Fruit fly (Drosophila melanogaster): ENCODE data around the gene CG31917.
A peak's percentile ranks its signal among the peaks of the same experiment; 100 is the strongest.

Gene CG31917

DNA sequence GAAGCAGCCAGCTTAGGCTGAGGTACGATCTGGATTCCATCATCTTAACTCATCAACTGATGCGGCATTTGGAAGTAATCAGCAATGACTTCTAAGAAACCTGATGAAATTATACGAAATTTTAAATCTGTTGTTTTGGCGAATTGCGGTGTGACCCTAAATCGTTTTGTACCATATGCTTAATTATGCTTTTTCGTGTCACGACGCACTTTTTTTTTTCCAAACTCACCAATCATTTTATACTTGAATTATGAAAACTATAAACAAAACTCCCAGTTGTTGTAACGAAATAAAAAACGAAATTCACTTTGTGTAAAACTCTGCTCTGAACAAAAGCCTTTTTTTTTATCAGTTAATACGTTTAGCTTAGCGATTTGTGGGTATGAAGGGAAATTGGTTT lies 47.5 kb upstream of the CG31917 start, which contains the start of gene Nepl3:
TSS of gene Nepl3 (minus strand) at position 155 of the 400 bp plus-strand sequence.
- TF ChIP-seq woc (GFP tag; optimal IDR thresholded peaks at IDR 0.05) (peak; percentile 8), tai (GFP tag; optimal IDR thresholded peaks at IDR 0.05) (no peak)

dm6 chr2L:5055528-5055927 lies 44.9 kb upstream of the CG31917 start:
- no peak for TF ChIP-seq CrebA (GFP tag; optimal IDR thresholded peaks at IDR 0.05; ENCODE audit: borderline replicate concordance)
- no peak for TF ChIP-seq Jra (GFP tag; optimal IDR thresholded peaks at IDR 0.05)
- TF ChIP-seq woc (GFP tag; optimal IDR thresholded peaks at IDR 0.05): no peak
- TF ChIP-seq lola (GFP tag; optimal IDR thresholded peaks at IDR 0.05): no peak
- TF ChIP-seq CG9705 (GFP tag; optimal IDR thresholded peaks at IDR 0.05): no peak
- TF ChIP-seq pan (optimal IDR thresholded peaks at IDR 0.05): no peak
- no peak for TF ChIP-seq Vsx2 (GFP tag; optimal IDR thresholded peaks at IDR 0.05; ENCODE audit: partially characterized antibody)
- TF ChIP-seq tai (GFP tag; optimal IDR thresholded peaks at IDR 0.05): no peak
- TF ChIP-seq CG32264 (GFP tag; optimal IDR thresholded peaks at IDR 0.05): no peak
- no peak for TF ChIP-seq brk (GFP tag; optimal IDR thresholded peaks at IDR 0.05)
- no peak for TF ChIP-seq Myc (optimal IDR thresholded peaks at IDR 0.05)
- TF ChIP-seq Hr78 (GFP tag; optimal IDR thresholded peaks at IDR 0.05): no peak
- no peak for TF ChIP-seq jim (GFP tag; optimal IDR thresholded peaks at IDR 0.05)
- no peak for TF ChIP-seq fru (GFP tag; optimal IDR thresholded peaks at IDR 0.05)
- TF ChIP-seq h (GFP tag; optimal IDR thresholded peaks at IDR 0.05): no peak
- no peak for TF ChIP-seq sage (GFP tag; optimal IDR thresholded peaks at IDR 0.05)
- no peak for TF ChIP-seq Abd-B (GFP tag; optimal IDR thresholded peaks at IDR 0.05)
- TF ChIP-seq Rel (GFP tag; optimal IDR thresholded peaks at IDR 0.05): no peak
- no peak for TF ChIP-seq Rel (tag; optimal IDR thresholded peaks at IDR 0.05)

- no peak for TF ChIP-seq usp (GFP tag; optimal IDR thresholded peaks at IDR 0.05)
- TF ChIP-seq rgr (GFP tag; optimal IDR thresholded peaks at IDR 0.05): peak; percentile 30
- TF ChIP-seq Myc (optimal IDR thresholded peaks at IDR 0.05): peak; percentile 13
- no peak for TF ChIP-seq Rel (GFP tag; optimal IDR thresholded peaks at IDR 0.05)
- peak; percentile 75 for TF ChIP-seq Rel (tag; optimal IDR thresholded peaks at IDR 0.05)
- no peak for TF ChIP-seq pan (optimal IDR thresholded peaks at IDR 0.05)
- peak; percentile 4 for TF ChIP-seq Sp1 (GFP tag; optimal IDR thresholded peaks at IDR 0.05)
- no peak for TF ChIP-seq br (GFP tag; optimal IDR thresholded peaks at IDR 0.05)
- TF ChIP-seq foxo (GFP tag; optimal IDR thresholded peaks at IDR 0.05): peak in 1 of 2 experiments; percentile 18
- TF ChIP-seq fru (GFP tag; optimal IDR thresholded peaks at IDR 0.05): no peak
- TF ChIP-seq h (GFP tag; optimal IDR thresholded peaks at IDR 0.05): peak; percentile 13
Observed at dm6 chr2L:5054953-5055352, 44.3 kb upstream of the CG31917 start, which contains the start of the genes CG14036 and His3.3A. CG14036 (minus strand) TSS chr2L:5055016. His3.3A (plus strand) TSS chr2L:5055058.

- no peak for TF ChIP-seq h (GFP tag; optimal IDR thresholded peaks at IDR 0.05)
- no peak for TF ChIP-seq sage (GFP tag; optimal IDR thresholded peaks at IDR 0.05)
- TF ChIP-seq Mio (GFP tag; optimal IDR thresholded peaks at IDR 0.05): no peak
- no peak for TF ChIP-seq usp (GFP tag; optimal IDR thresholded peaks at IDR 0.05)
- no peak for TF ChIP-seq Vsx2 (GFP tag; optimal IDR thresholded peaks at IDR 0.05; ENCODE audit: partially characterized antibody)
- TF ChIP-seq Sp1 (GFP tag; optimal IDR thresholded peaks at IDR 0.05): no peak
- TF ChIP-seq Hnf4 (GFP tag; optimal IDR thresholded peaks at IDR 0.05): no peak
- TF ChIP-seq Rel (GFP tag; optimal IDR thresholded peaks at IDR 0.05): no peak
- no peak for TF ChIP-seq Rel (tag; optimal IDR thresholded peaks at IDR 0.05)
- no peak for TF ChIP-seq Abd-B (GFP tag; optimal IDR thresholded peaks at IDR 0.05)
- TF ChIP-seq woc (GFP tag; optimal IDR thresholded peaks at IDR 0.05): no peak
- TF ChIP-seq pan (optimal IDR thresholded peaks at IDR 0.05): no peak
- no peak for TF ChIP-seq Dif (GFP tag; optimal IDR thresholded peaks at IDR 0.05; ENCODE audit: partially characterized antibody)
- TF ChIP-seq Hr78 (GFP tag; optimal IDR thresholded peaks at IDR 0.05): no peak
- no peak for TF ChIP-seq jim (GFP tag; optimal IDR thresholded peaks at IDR 0.05)
- TF ChIP-seq Dfd (GFP tag; optimal IDR thresholded peaks at IDR 0.05): no peak
- TF ChIP-seq ey (GFP tag; optimal IDR thresholded peaks at IDR 0.05): no peak
- TF ChIP-seq sv (GFP tag; optimal IDR thresholded peaks at IDR 0.05): no peak
Observed at dm6 chr2L:5052994-5053393, 42.4 kb upstream of the CG31917 start, which contains the start of gene eIF3h. eIF3h (minus strand) TSS chr2L:5053094.

- no peak for TF ChIP-seq CrebA (GFP tag; optimal IDR thresholded peaks at IDR 0.05; ENCODE audit: borderline replicate concordance)
- TF ChIP-seq fru (GFP tag; optimal IDR thresholded peaks at IDR 0.05): peak; percentile 90
- peak; percentile 43 for TF ChIP-seq jim (GFP tag; optimal IDR thresholded peaks at IDR 0.05)
- TF ChIP-seq Rel (GFP tag; optimal IDR thresholded peaks at IDR 0.05): no peak
- TF ChIP-seq Rel (tag; optimal IDR thresholded peaks at IDR 0.05): peak; percentile 98
- TF ChIP-seq CG9705 (GFP tag; optimal IDR thresholded peaks at IDR 0.05): peak; percentile 67
- TF ChIP-seq N (GFP tag; optimal IDR thresholded peaks at IDR 0.05): no peak
- TF ChIP-seq ey (GFP tag; optimal IDR thresholded peaks at IDR 0.05): peak; percentile 92
- TF ChIP-seq Dfd (GFP tag; optimal IDR thresholded peaks at IDR 0.05): no peak
- TF ChIP-seq Vsx2 (GFP tag; optimal IDR thresholded peaks at IDR 0.05; ENCODE audit: partially characterized antibody): no peak
- peak; percentile 57 for TF ChIP-seq dmrt93B (GFP tag; optimal IDR thresholded peaks at IDR 0.05)
- TF ChIP-seq OdsH (GFP tag; optimal IDR thresholded peaks at IDR 0.05): peak; percentile 89
- TF ChIP-seq Hr83 (GFP tag; optimal IDR thresholded peaks at IDR 0.05; ENCODE audit: poor library complexity, severe bottlenecking): peak; percentile 95
- TF ChIP-seq Jra (GFP tag; optimal IDR thresholded peaks at IDR 0.05): peak; percentile 91
- TF ChIP-seq Hr78 (GFP tag; optimal IDR thresholded peaks at IDR 0.05): no peak
- TF ChIP-seq Hnf4 (GFP tag; optimal IDR thresholded peaks at IDR 0.05): peak; percentile 91
- TF ChIP-seq Abd-B (GFP tag; optimal IDR thresholded peaks at IDR 0.05): no peak
- peak; percentile 59 for TF ChIP-seq HLH106 (tag; optimal IDR thresholded peaks at IDR 0.05)
- TF ChIP-seq Dif (GFP tag; optimal IDR thresholded peaks at IDR 0.05; ENCODE audit: partially characterized antibody): no peak
- no peak for TF ChIP-seq dl (GFP tag; optimal IDR thresholded peaks at IDR 0.05; ENCODE audit: insufficient read depth in 1 of 2, partially characterized antibody in 2 of 2)
- peak; percentile 79 for TF ChIP-seq Sp1 (GFP tag; optimal IDR thresholded peaks at IDR 0.05)
- peak; percentile 82 for TF ChIP-seq psq (GFP tag; optimal IDR thresholded peaks at IDR 0.05)
- no peak for TF ChIP-seq tai (GFP tag; optimal IDR thresholded peaks at IDR 0.05)
- TF ChIP-seq foxo (GFP tag; optimal IDR thresholded peaks at IDR 0.05): peak in 1 of 2 experiments; percentile 92
- TF ChIP-seq sv (GFP tag; optimal IDR thresholded peaks at IDR 0.05): peak; percentile 75
Observed at dm6 chr2L:5052367-5052914, 41.8 kb upstream of the CG31917 start, which contains the start of gene senju. senju (plus strand) TSS chr2L:5052843.

Measured in whole organism, wandering third instar larva.